Worm (Caenorhabditis elegans) whole organism, early embryonic: ENCODE results near the gene R07E5.7.

Source experiments
- B0310.2 ChIP-seq: sonication (generic microtip); optimal IDR thresholded peaks from 2 replicates; lab custom pipeline; 2016; ENCODE audit warnings: mild to moderate bottlenecking, missing genetic modification characterization, missing compliant biosample characterization
- F13C5.2 ChIP-seq: sonication (generic microtip); optimal IDR thresholded peaks from 2 replicates; lab custom pipeline; 2017; ENCODE audit warnings: mild to moderate bottlenecking, missing genetic modification characterization, inconsistent platforms, missing compliant biosample characterization
- ama-1 ChIP-seq: fragments of 150-350 bp; optimal IDR thresholded peaks from 2 replicates; lab custom pipeline; 2014
- ceh-36 ChIP-seq: sonication (generic microtip); optimal IDR thresholded peaks from 2 replicates; lab custom pipeline; 2016; ENCODE audit warnings: missing genetic modification characterization, inconsistent platforms, missing compliant biosample characterization
- flt-1 ChIP-seq: fragments of 200-800 bp; sonication (Bioruptor generic); IDR thresholded peaks from 2 replicates; pipeline ENCODE4 v1.3.6; 2022; ENCODE audit warnings: missing genetic modification characterization, missing compliant biosample characterization
- hmbx-1 ChIP-seq: sonication (generic microtip); optimal IDR thresholded peaks from 2 replicates; lab custom pipeline; 2016; ENCODE audit warnings: mild to moderate bottlenecking, missing genetic modification characterization, missing compliant biosample characterization
- hnd-1 ChIP-seq: sonication (generic microtip); optimal IDR thresholded peaks from 2 replicates; lab custom pipeline; 2016; ENCODE audit warnings: missing genetic modification characterization, missing compliant biosample characterization
- scrt-1 ChIP-seq: fragments of 200-800 bp; sonication (Bioruptor generic); IDR thresholded peaks from 2 replicates; pipeline ENCODE4 v1.3.6; 2022; ENCODE audit warnings: missing genetic modification characterization, missing compliant biosample characterization
- tbx-37 ChIP-seq: fragments of 200-800 bp; sonication (Bioruptor generic); conservative IDR thresholded peaks from 2 replicates; pipeline ENCODE4 v1.3.6; 2022; ENCODE audit warnings: missing genetic modification reagents, missing genetic modification characterization, missing compliant biosample characterization

- TF ChIP-seq flt-1 = no peak
- TF ChIP-seq ama-1 (lab: Kevin White, UChicago) = no peak
- peak; percentile 15 for TF ChIP-seq F13C5.2 (tag; lab: Kevin White, UChicago)
- no peak for TF ChIP-seq hmbx-1
- TF ChIP-seq scrt-1 (GFP tag; lab: Robert Waterston, UW) = no peak
- no peak for TF ChIP-seq B0310.2 (tag; lab: Kevin White, UChicago)
- no peak for TF ChIP-seq hnd-1 (tag; lab: Kevin White, UChicago)
- TF ChIP-seq ceh-36 (tag; lab: Kevin White, UChicago) = no peak
- no peak for TF ChIP-seq tbx-37 (GFP tag; lab: Robert Waterston, UW)
Measured at ce11 chrIII:4450773-4451423, 31.9 kb upstream of the R07E5.7 start.
